Worm (Caenorhabditis elegans) whole organism, midembryonic: Measurements from ENCODE around the gene pho-11.

ENCODE experiments used
- cog-1 ChIP-seq: sonication (generic microtip); optimal IDR thresholded peaks from 2 replicates; lab custom pipeline; 2016; ENCODE audit warnings: missing genetic modification characterization, missing compliant biosample characterization
- ref-1 ChIP-seq: fragments of 200-800 bp; sonication (Bioruptor generic); conservative IDR thresholded peaks from 2 replicates; pipeline ENCODE4 v1.3.6; 2022; ENCODE audit warnings: missing genetic modification reagents, missing genetic modification characterization, missing compliant biosample characterization

- TF ChIP-seq cog-1 (tag; lab: Kevin White, UChicago) = no peak
- TF ChIP-seq ref-1 (GFP tag; lab: Robert Waterston, UW) = no peak
Measured at ce11 chrII:9898744-9899143, 32.9 kb upstream of the pho-11 start.
